Worm (Caenorhabditis elegans): ENCODE measurements around the gene H37A05.2.

H37A05.2 gene

ce11 chrV:13636411-13636810 is 2.4 kb upstream of the H37A05.2 start:
- TF ChIP-seq efl-3 (GFP tag; optimal IDR thresholded peaks at IDR 0.05) (no peak), nhr-28 (tag; optimal IDR thresholded peaks at IDR 0.05) (no peak), aha-1 (tag; optimal IDR thresholded peaks at IDR 0.05) (no peak), blmp-1 (tag; optimal IDR thresholded peaks at IDR 0.05) (peak; percentile 73), fkh-4 (tag; optimal IDR thresholded peaks at IDR 0.05; ENCODE audit: borderline replicate concordance) (no peak), nhr-20 (tag; optimal IDR thresholded peaks at IDR 0.05) (peak; percentile 0), nhr-85 (tag) (peak; percentile 57)

DNA sequence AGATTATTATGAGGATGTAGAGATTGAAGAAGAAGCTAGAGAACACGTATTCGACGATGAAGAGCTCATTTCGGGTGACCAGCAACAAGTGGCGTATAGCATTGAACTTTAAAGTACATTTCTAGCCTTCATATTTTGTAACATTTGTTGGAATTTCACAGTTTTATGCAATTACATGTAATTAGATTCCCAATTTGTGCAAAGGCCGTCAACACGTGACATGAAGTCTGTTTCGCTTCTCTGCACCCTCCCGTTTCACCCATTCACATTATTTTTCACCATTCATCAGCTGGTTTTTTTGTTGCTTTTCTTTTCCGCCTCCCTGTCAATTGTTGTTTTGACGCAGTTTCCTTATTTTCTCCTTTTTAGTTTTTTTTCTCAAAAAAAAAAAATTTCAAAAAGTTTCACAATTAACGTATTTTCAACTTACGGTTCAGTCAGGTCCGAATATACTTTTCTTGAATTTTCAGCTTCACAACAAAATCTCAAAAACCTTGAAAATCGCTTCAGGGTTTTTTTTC is 6.9 kb downstream of the H37A05.2 start, which contains the start of gene sde-2:
sde-2 (plus strand) TSS at position 471 of the 521 bp plus-strand sequence.
- TF ChIP-seq lin-15B (tag; optimal IDR thresholded peaks at IDR 0.05) (no peak), skn-1 (tag; optimal IDR thresholded peaks at IDR 0.05) (no peak), nhr-28 (tag; optimal IDR thresholded peaks at IDR 0.05) (no peak), sptf-1 (tag; optimal IDR thresholded peaks at IDR 0.05) (no peak), ceh-90 (tag; optimal IDR thresholded peaks at IDR 0.05) (no peak), ceh-63 (GFP tag; optimal IDR thresholded peaks at IDR 0.05) (no peak), dsc-1 (tag; optimal IDR thresholded peaks at IDR 0.05) (no peak), unc-62 (GFP tag; optimal IDR thresholded peaks at IDR 0.05) (no peak), unc-30 (tag; optimal IDR thresholded peaks at IDR 0.05) (no peak), lsy-2 (tag; optimal IDR thresholded peaks at IDR 0.05) (peak in 1 of 2 experiments; percentile 27), elt-3 (tag; optimal IDR thresholded peaks at IDR 0.05) (no peak), tlp-1 (tag; optimal IDR thresholded peaks at IDR 0.05) (no peak), ama-1 (optimal IDR thresholded peaks at IDR 0.05) (no peak), lin-14 (GFP tag; optimal IDR thresholded peaks at IDR 0.05) (peak; percentile 82), lin-39 (tag; optimal IDR thresholded peaks at IDR 0.05) (no peak), C34B4.2 (tag; optimal IDR thresholded peaks at IDR 0.05) (no peak), mab-9 (GFP tag; IDR thresholded peaks at IDR 0.05) (no peak), F16B12.6 (tag; optimal IDR thresholded peaks at IDR 0.05) (no peak), unc-98 (GFP tag; IDR thresholded peaks at IDR 0.05) (no peak), dpl-1 (GFP tag; optimal IDR thresholded peaks at IDR 0.05) (peak in 2 of 3 experiments; percentile 28 to 38), nhr-76 (tag; optimal IDR thresholded peaks at IDR 0.05) (no peak), nhr-237 (tag; optimal IDR thresholded peaks at IDR 0.05) (no peak), nhr-71 (tag; optimal IDR thresholded peaks at IDR 0.05) (peak; percentile 49), unc-130 (tag; optimal IDR thresholded peaks at IDR 0.05) (no peak), ceh-82 (tag; optimal IDR thresholded peaks at IDR 0.05) (peak in 1 of 3 experiments; percentile 0), egl-13 (tag; optimal IDR thresholded peaks at IDR 0.05) (no peak), irx-1 (tag; optimal IDR thresholded peaks at IDR 0.05) (no peak), tbx-2 (tag; optimal IDR thresholded peaks at IDR 0.05) (peak; percentile 44), fkh-4 (tag; optimal IDR thresholded peaks at IDR 0.05; ENCODE audit: borderline replicate concordance) (no peak), aha-1 (tag; optimal IDR thresholded peaks at IDR 0.05) (no peak), fos-1 (tag; optimal IDR thresholded peaks at IDR 0.05) (no peak), swsn-7 (tag; optimal IDR thresholded peaks at IDR 0.05) (peak; percentile 33), ets-5 (GFP tag; IDR thresholded peaks at IDR 0.05) (no peak), egl-27 (tag; optimal IDR thresholded peaks at IDR 0.05) (no peak), sox-4 (tag; optimal IDR thresholded peaks at IDR 0.05) (no peak), nhr-90 (tag; optimal IDR thresholded peaks at IDR 0.05; ENCODE audit: poor library complexity) (no peak), ztf-4 (tag; optimal IDR thresholded peaks at IDR 0.05) (no peak), ceh-88 (GFP tag; IDR thresholded peaks at IDR 0.05) (no peak), aly-2 (tag; optimal IDR thresholded peaks at IDR 0.05) (no peak), Y116A8C.19 (tag; optimal IDR thresholded peaks at IDR 0.05; ENCODE audit: borderline replicate concordance) (no peak), alr-1 (tag; optimal IDR thresholded peaks at IDR 0.05; ENCODE audit: borderline replicate concordance) (no peak), isw-1 (GFP tag; IDR thresholded peaks at IDR 0.05) (peak; percentile 16; the same call in 1 of the 2 replicates), nhr-11 (tag; optimal IDR thresholded peaks at IDR 0.05) (no peak), grh-1 (GFP tag; IDR thresholded peaks at IDR 0.05) (no peak), sup-37 (GFP tag; optimal IDR thresholded peaks at IDR 0.05) (no peak), C16A3.4 (tag; optimal IDR thresholded peaks at IDR 0.05) (no peak), ces-1 (GFP tag; optimal IDR thresholded peaks at IDR 0.05) (no peak), mef-2 (tag; optimal IDR thresholded peaks at IDR 0.05) (no peak)
